Fruit fly (Drosophila melanogaster) whole organism, embryonic: ENCODE results near the gene 5-HT2B.

Experiments used
- CG12769 ChIP-seq: fragments of 200-800 bp; sonication (Bioruptor generic); optimal IDR thresholded peaks from 2 replicates; lab custom pipeline; 2019; ENCODE audit warnings: missing biosample characterization, mild to moderate bottlenecking, missing genetic modification characterization, moderate library complexity
- CG15073 ChIP-seq: fragments of 200-800 bp; sonication (Bioruptor generic); optimal IDR thresholded peaks from 2 replicates; lab custom pipeline; 2016; ENCODE audit warnings: missing biosample characterization, missing genetic modification characterization
- CG15479 ChIP-seq: fragments of 200-800 bp; sonication (Bioruptor generic); optimal IDR thresholded peaks from 3 replicates; lab custom pipeline; 2019; ENCODE audit warnings: missing biosample characterization, mild to moderate bottlenecking, missing genetic modification characterization, moderate library complexity
- CG1603 ChIP-seq: fragments of 200-800 bp; sonication (Bioruptor generic); optimal IDR thresholded peaks from 2 replicates; lab custom pipeline; 2019; ENCODE audit warnings: missing biosample characterization, mild to moderate bottlenecking, missing genetic modification characterization, moderate library complexity
- CG16813 ChIP-seq: fragments of 200-800 bp; sonication (Bioruptor generic); IDR thresholded peaks from 3 replicates; pipeline ENCODE4 v1.3.6; 2022; ENCODE audit warnings: missing biosample characterization, missing genetic modification characterization; ENCODE audit not compliant: partially characterized antibody
- CG16815 ChIP-seq: fragments of 200-800 bp; sonication (Bioruptor generic); optimal IDR thresholded peaks from 3 replicates; lab custom pipeline; 2017; ENCODE audit warnings: missing biosample characterization, mild to moderate bottlenecking, missing genetic modification characterization
- CG2116 ChIP-seq: fragments of 200-800 bp; sonication (Bioruptor generic); optimal IDR thresholded peaks from 3 replicates; lab custom pipeline; 2018; ENCODE audit warnings: missing biosample characterization, mild to moderate bottlenecking, missing genetic modification characterization
- CG2875 ChIP-seq: fragments of 200-800 bp; sonication (Bioruptor generic); optimal IDR thresholded peaks from 2 replicates; lab custom pipeline; 2017; ENCODE audit warnings: missing biosample characterization, mild to moderate bottlenecking, missing genetic modification characterization, missing genetic modification reagents
- CG31224 ChIP-seq: fragments of 200-800 bp; sonication (Bioruptor generic); IDR thresholded peaks from 2 replicates; pipeline ENCODE4 v1.3.6; 2022; ENCODE audit warnings: missing biosample characterization, missing genetic modification characterization
- CG32772 ChIP-seq: fragments of 200-800 bp; sonication (Bioruptor generic); IDR thresholded peaks from 2 replicates; pipeline ENCODE4 v1.3.6; 2022; ENCODE audit warnings: missing biosample characterization, missing genetic modification characterization
- CG3726 ChIP-seq: fragments of 200-800 bp; sonication (Bioruptor generic); IDR thresholded peaks from 3 replicates; pipeline ENCODE4, ENCODE4 v1.3.6; 2022; ENCODE audit warnings: missing biosample characterization, missing genetic modification characterization
- CG42726 ChIP-seq: fragments of 200-800 bp; sonication (Bioruptor generic); IDR thresholded peaks from 2 replicates; pipeline ENCODE4 v1.3.6; 2022; ENCODE audit warnings: missing biosample characterization, missing genetic modification characterization; ENCODE audit not compliant: partially characterized antibody
- CG4328 ChIP-seq: fragments of 200-800 bp; sonication (Bioruptor generic); optimal IDR thresholded peaks from 3 replicates; lab custom pipeline; 2017; ENCODE audit warnings: missing biosample characterization, missing genetic modification reagents, missing genetic modification characterization
- CG4404 ChIP-seq: fragments of 200-800 bp; sonication (Bioruptor generic); IDR thresholded peaks from 2 replicates; pipeline ENCODE4 v1.3.6; 2022; ENCODE audit warnings: missing biosample characterization, missing genetic modification characterization
- CG6683 ChIP-seq: fragments of 200-800 bp; sonication (Bioruptor generic); optimal IDR thresholded peaks from 2 replicates; lab custom pipeline; 2017; ENCODE audit warnings: missing biosample characterization, mild to moderate bottlenecking, missing genetic modification characterization, missing genetic modification reagents
- CG7928 ChIP-seq: fragments of 200-800 bp; sonication (Bioruptor generic); optimal IDR thresholded peaks from 2 replicates; lab custom pipeline; 2017; ENCODE audit warnings: missing biosample characterization, mild to moderate bottlenecking, missing genetic modification characterization
- CG9817 ChIP-seq: fragments of 200-800 bp; sonication (Bioruptor generic); optimal IDR thresholded peaks from 2 replicates; lab custom pipeline; 2018; ENCODE audit warnings: missing biosample characterization, mild to moderate bottlenecking, missing genetic modification characterization, moderate library complexity
- ERR ChIP-seq: fragments of 200-800 bp; sonication (Bioruptor generic); optimal IDR thresholded peaks from 2 replicates; lab custom pipeline; 2016; ENCODE audit warnings: missing biosample characterization, missing genetic modification characterization
- Ets65A ChIP-seq: fragments of 200-800 bp; sonication (Bioruptor generic); peaks from one replicate; lab custom pipeline; 2016; ENCODE audit warnings: missing biosample characterization, missing genetic modification characterization
- Fer3 ChIP-seq: fragments of 200-800 bp; sonication (Bioruptor generic); optimal IDR thresholded peaks from 2 replicates; lab custom pipeline; 2018; ENCODE audit warnings: missing biosample characterization, mild to moderate bottlenecking, missing genetic modification characterization, moderate library complexity
- GATAe ChIP-seq: fragments of 200-800 bp; sonication (Bioruptor generic); conservative IDR thresholded peaks from 2 replicates; pipeline ENCODE4 v1.3.6; 2022; ENCODE audit warnings: missing biosample characterization, missing genetic modification characterization
- Gsc ChIP-seq: fragments of 200-800 bp; sonication (Bioruptor generic); IDR thresholded peaks from 2 replicates; pipeline ENCODE4 v1.3.6; 2022; ENCODE audit warnings: missing biosample characterization, missing genetic modification characterization
- HHEX ChIP-seq: fragments of 200-800 bp; sonication (Bioruptor generic); optimal IDR thresholded peaks from 3 replicates; lab custom pipeline; 2017; ENCODE audit warnings: missing biosample characterization, mild to moderate bottlenecking, missing genetic modification characterization, missing genetic modification reagents
- Hmx ChIP-seq: fragments of 200-800 bp; sonication (Bioruptor generic); optimal IDR thresholded peaks from 2 replicates; lab custom pipeline; 2016; ENCODE audit warnings: missing biosample characterization, missing genetic modification characterization
- Hr3 ChIP-seq: fragments of 200-800 bp; sonication (Bioruptor generic); optimal IDR thresholded peaks from 3 replicates; lab custom pipeline; 2016; ENCODE audit warnings: missing biosample characterization, missing genetic modification characterization
- Hr39 ChIP-seq: fragments of >200 bp; optimal IDR thresholded peaks from 2 replicates; lab custom pipeline; 2017
- Kr ChIP-seq: fragments of 200-800 bp; sonication (Bioruptor generic); optimal IDR thresholded peaks from 2 replicates; lab custom pipeline; 2017; ENCODE audit warnings: missing biosample characterization, mild to moderate bottlenecking, missing genetic modification characterization
- Poxn ChIP-seq: fragments of 200-800 bp; sonication (Bioruptor generic); IDR thresholded peaks from 2 replicates; pipeline ENCODE4 v1.3.6; 2022; ENCODE audit warnings: missing biosample characterization, missing genetic modification characterization
- Side ChIP-seq: fragments of 200-800 bp; sonication (Bioruptor generic); optimal IDR thresholded peaks from 2 replicates; lab custom pipeline; 2016; ENCODE audit warnings: missing biosample characterization, missing genetic modification characterization
- Sox100B ChIP-seq: fragments of 200-800 bp; sonication (Bioruptor generic); optimal IDR thresholded peaks from 3 replicates; lab custom pipeline; 2018; ENCODE audit warnings: missing biosample characterization, mild to moderate bottlenecking, missing genetic modification characterization
- TFAM ChIP-seq: fragments of 200-800 bp; sonication (Bioruptor generic); optimal IDR thresholded peaks from 2 replicates; lab custom pipeline; 2017; ENCODE audit warnings: missing biosample characterization, missing genetic modification characterization, inconsistent platforms
- ab ChIP-seq: fragments of 200-800 bp; sonication (Bioruptor generic); optimal IDR thresholded peaks from 2 replicates; lab custom pipeline; 2016; ENCODE audit warnings: missing biosample characterization, missing genetic modification characterization
- abd-A ChIP-seq: fragments of 200-800 bp; sonication (Bioruptor generic); optimal IDR thresholded peaks from 3 replicates; lab custom pipeline; 2019; ENCODE audit warnings: missing biosample characterization, mild to moderate bottlenecking, missing genetic modification characterization, moderate library complexity
- az2 ChIP-seq: fragments of 200-800 bp; sonication (Bioruptor generic); optimal IDR thresholded peaks from 3 replicates; lab custom pipeline; 2016; ENCODE audit warnings: missing biosample characterization, missing genetic modification characterization
- chif ChIP-seq, 2 experiments: fragments of 200-800 bp; sonication (Bioruptor generic); optimal IDR thresholded peaks; 3 replicates each; lab custom pipeline; 2016; ENCODE audit warnings: missing biosample characterization in 2 of 2, missing genetic modification characterization in 2 of 2
- chn ChIP-seq: fragments of 200-800 bp; sonication (Bioruptor generic); optimal IDR thresholded peaks from 2 replicates; lab custom pipeline; 2016; ENCODE audit warnings: missing biosample characterization, missing genetic modification characterization
- cwo ChIP-seq: fragments of 200-800 bp; sonication (Bioruptor generic); optimal IDR thresholded peaks from 3 replicates; lab custom pipeline; 2017; ENCODE audit warnings: missing biosample characterization, missing genetic modification characterization, mild to moderate bottlenecking, moderate library complexity, missing genetic modification reagents
- dpn ChIP-seq, 2 experiments: fragments of 200-800 bp; sonication (Bioruptor generic); optimal IDR thresholded peaks; 3 replicates each; lab custom pipeline; 2016; ENCODE audit warnings: missing biosample characterization in 2 of 2, missing genetic modification characterization in 2 of 2
- en ChIP-seq: fragments of 200-800 bp; sonication (Bioruptor generic); optimal IDR thresholded peaks from 2 replicates; lab custom pipeline; 2016; ENCODE audit warnings: missing biosample characterization, missing genetic modification characterization
- ftz-f1 ChIP-seq: fragments of 200-800 bp; sonication (Bioruptor generic); optimal IDR thresholded peaks from 2 replicates; lab custom pipeline; 2016; ENCODE audit warnings: missing biosample characterization, missing genetic modification characterization
- gce ChIP-seq: fragments of 200-800 bp; sonication (Bioruptor generic); IDR thresholded peaks from 3 replicates; pipeline ENCODE4 v1.3.6; 2022; ENCODE audit warnings: missing biosample characterization, missing genetic modification characterization
- kni ChIP-seq: fragments of 200-800 bp; sonication (Bioruptor generic); optimal IDR thresholded peaks from 3 replicates; lab custom pipeline; 2017; ENCODE audit warnings: mild to moderate bottlenecking, missing biosample characterization, missing genetic modification reagents, missing genetic modification characterization
- lmd ChIP-seq: fragments of 200-800 bp; sonication (Bioruptor generic); IDR thresholded peaks from 2 replicates; pipeline ENCODE4 v1.3.6; 2022; ENCODE audit warnings: missing biosample characterization, missing genetic modification characterization
- luna ChIP-seq: fragments of 200-800 bp; sonication (Bioruptor generic); optimal IDR thresholded peaks from 2 replicates; lab custom pipeline; 2016; ENCODE audit warnings: missing biosample characterization, missing genetic modification characterization
- maf-S ChIP-seq: fragments of 200-800 bp; sonication (Bioruptor generic); optimal IDR thresholded peaks from 2 replicates; lab custom pipeline; 2016; ENCODE audit warnings: missing biosample characterization, missing genetic modification characterization
- nerfin-1 ChIP-seq: fragments of 200-800 bp; sonication (Bioruptor generic); optimal IDR thresholded peaks from 3 replicates; lab custom pipeline; 2019; ENCODE audit warnings: missing biosample characterization, mild to moderate bottlenecking, missing genetic modification characterization, moderate library complexity
- pb ChIP-seq: fragments of 200-800 bp; sonication (Bioruptor generic); optimal IDR thresholded peaks from 3 replicates; lab custom pipeline; 2016; ENCODE audit warnings: missing biosample characterization, missing genetic modification characterization
- pzg ChIP-seq: fragments of 200-800 bp; sonication (Bioruptor generic); optimal IDR thresholded peaks from 3 replicates; lab custom pipeline; 2018; ENCODE audit warnings: missing biosample characterization, mild to moderate bottlenecking, missing genetic modification characterization, moderate library complexity
- sens ChIP-seq: fragments of 200-800 bp; sonication (Bioruptor generic); peaks from one replicate; lab custom pipeline; 2016; ENCODE audit warnings: missing biosample characterization, missing genetic modification characterization
- sisA ChIP-seq: fragments of 200-800 bp; sonication (Bioruptor generic); IDR thresholded peaks from 2 replicates; pipeline ENCODE4 v1.3.6; 2022; ENCODE audit warnings: missing biosample characterization, missing genetic modification characterization
- slp2 ChIP-seq: fragments of 200-800 bp; sonication (Bioruptor generic); optimal IDR thresholded peaks from 2 replicates; lab custom pipeline; 2016; ENCODE audit warnings: missing biosample characterization, missing genetic modification characterization
- unpg ChIP-seq: fragments of 200-800 bp; sonication (Bioruptor generic); optimal IDR thresholded peaks from 3 replicates; lab custom pipeline; 2018; ENCODE audit warnings: missing biosample characterization, mild to moderate bottlenecking, missing genetic modification characterization, moderate library complexity

The 5-HT2B gene

DNA sequence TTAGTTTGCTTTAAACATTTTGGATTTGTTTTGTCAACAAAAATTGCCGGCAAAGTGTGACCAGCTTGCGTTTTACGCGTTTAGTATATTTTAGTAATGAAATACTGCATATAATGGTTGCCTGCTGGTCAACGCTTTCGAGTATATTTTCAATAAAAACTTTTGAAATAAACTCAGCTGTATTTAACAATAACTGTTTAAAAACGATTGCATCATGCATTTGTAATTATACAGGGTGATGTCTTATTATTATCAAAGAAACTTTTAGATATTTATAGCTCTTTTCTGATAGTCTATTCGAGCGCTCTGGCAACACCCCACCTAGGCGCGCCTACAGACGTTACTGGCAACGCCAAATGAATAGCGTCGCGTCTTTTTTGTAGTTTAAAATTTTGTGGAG is 14.2 kb upstream of the 5-HT2B start, which contains the start of gene Cenp-C (continued):
- TF ChIP-seq CG12769 (tag; lab: Kevin White, UChicago) = no peak
- peak; percentile 24 for TF ChIP-seq chn (GFP tag; lab: Kevin White, UChicago)
- TF ChIP-seq CG15479 (GFP tag; lab: Kevin White, UChicago) = no peak
- TF ChIP-seq CG6683 (GFP tag; lab: Kevin White, UChicago) = no peak
- TF ChIP-seq ab (GFP tag; lab: Kevin White, UChicago) = no peak
- TF ChIP-seq CG16815 = no peak
- TF ChIP-seq CG7928 (GFP tag; lab: Kevin White, UChicago) = no peak
- TF ChIP-seq Kr (GFP tag; lab: Kevin White, UChicago) = no peak
- no peak for TF ChIP-seq Fer3 (tag; lab: Kevin White, UChicago)
- TF ChIP-seq TFAM (GFP tag; lab: Kevin White, UChicago) = no peak
- no peak for TF ChIP-seq ftz-f1
- TF ChIP-seq CG9817 (tag; lab: Kevin White, UChicago) = peak; percentile 21
- peak; percentile 33 for TF ChIP-seq CG1603
- no peak for TF ChIP-seq maf-S (GFP tag; lab: Kevin White, UChicago)
- peak in 1 of 2 experiments; percentile 23 for TF ChIP-seq chif (GFP tag; optimal IDR thresholded peaks at IDR 0.05; lab: Kevin White, UChicago)
- TF ChIP-seq dpn (GFP tag; optimal IDR thresholded peaks at IDR 0.05; lab: Kevin White, UChicago) = peak; percentile 14 to 30
- TF ChIP-seq GATAe (GFP tag; lab: Robert Waterston, UW) = no peak
- no peak for TF ChIP-seq CG31224 (GFP tag; lab: Robert Waterston, UW)
- no peak for TF ChIP-seq CG3726
- no peak for TF ChIP-seq abd-A
- peak; percentile 66 for TF ChIP-seq pzg
- TF ChIP-seq sisA (GFP tag; lab: Robert Waterston, UW) = no peak
- TF ChIP-seq CG2116 (GFP tag; lab: Kevin White, UChicago) = peak; percentile 41
- no peak for TF ChIP-seq CG32772
- TF ChIP-seq lmd = no peak
- TF ChIP-seq Side (GFP tag; lab: Kevin White, UChicago) = peak; percentile 32
- TF ChIP-seq gce (GFP tag; lab: Robert Waterston, UW) = no peak
- TF ChIP-seq az2 (GFP tag; lab: Kevin White, UChicago) = no peak
- TF ChIP-seq CG15073 (GFP tag; lab: Kevin White, UChicago) = no peak
- no peak for TF ChIP-seq Poxn (GFP tag; lab: Robert Waterston, UW)
- no peak for TF ChIP-seq HHEX (GFP tag; lab: Kevin White, UChicago)
- no peak for TF ChIP-seq CG16813 (GFP tag; lab: Robert Waterston, UW)
- TF ChIP-seq Hr3 = peak; percentile 17
- no peak for TF ChIP-seq luna (GFP tag; lab: Kevin White, UChicago)

DNA sequence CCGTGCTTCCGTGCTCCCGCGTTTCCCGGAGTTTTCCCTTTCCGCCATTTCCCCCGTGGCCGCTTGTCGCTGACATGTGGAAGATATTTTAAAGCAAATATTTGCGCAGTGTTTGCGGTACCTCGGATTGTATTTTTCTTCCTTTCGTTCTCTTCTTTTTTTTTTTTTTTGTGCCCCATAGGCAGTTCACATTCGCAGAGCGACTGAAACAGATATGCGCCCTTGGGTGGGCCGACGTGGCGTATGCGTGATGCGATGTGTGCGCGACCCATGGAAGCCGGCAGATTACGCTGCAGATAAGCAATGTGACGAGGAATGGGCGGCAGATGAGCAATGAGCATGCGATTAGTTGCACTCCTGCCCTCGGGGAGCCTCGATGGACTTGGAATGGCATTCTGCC is 9.9 kb downstream of the 5-HT2B start:
- TF ChIP-seq pb = no peak
- TF ChIP-seq Gsc (GFP tag; lab: Robert Waterston, UW) = no peak
- TF ChIP-seq Ets65A (GFP tag; lab: Kevin White, UChicago) = peak; percentile 46
- TF ChIP-seq Hr39 (lab: Kevin White, UChicago) = peak; percentile 51

DNA sequence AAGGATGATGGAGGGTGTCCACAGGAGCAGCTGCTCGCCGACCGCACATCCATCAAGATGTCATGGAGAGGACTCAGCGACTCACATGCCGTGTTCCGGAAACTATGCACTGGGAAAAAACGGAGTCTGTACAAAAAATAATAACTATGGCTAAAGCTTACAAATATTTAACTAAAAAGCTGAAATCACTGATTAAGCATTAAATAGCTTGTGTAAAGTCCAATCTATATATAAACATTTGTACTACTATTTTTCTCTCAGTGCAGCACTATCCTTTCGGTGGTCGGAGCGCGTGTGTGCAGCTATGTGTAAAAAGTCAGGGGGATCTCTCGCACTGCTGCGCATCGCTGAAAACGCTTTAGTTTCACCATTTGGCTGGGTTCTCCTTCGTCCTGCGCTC is 18.2 kb downstream of the 5-HT2B start:
- TF ChIP-seq CG4328 (GFP tag; lab: Kevin White, UChicago) = no peak
- 0 out of 2 replicates have a peak, but pooled peaks have one; percentile 11 for TF ChIP-seq CG4404 (GFP tag; lab: Robert Waterston, UW)
- TF ChIP-seq sens (GFP tag; lab: Kevin White, UChicago) = peak; percentile 32
- no peak for TF ChIP-seq Hmx (GFP tag; lab: Kevin White, UChicago)
- no peak for TF ChIP-seq cwo (GFP tag; lab: Kevin White, UChicago)
- TF ChIP-seq slp2 (GFP tag; lab: Kevin White, UChicago) = no peak
- peak; percentile 7; the same call in 1 of the 2 replicates for TF ChIP-seq sisA (GFP tag; lab: Robert Waterston, UW)
- no peak for TF ChIP-seq Sox100B
- TF ChIP-seq CG42726 = no peak
- no peak for TF ChIP-seq nerfin-1 (tag; lab: Kevin White, UChicago)
- no peak for TF ChIP-seq kni (GFP tag; lab: Kevin White, UChicago)
- TF ChIP-seq unpg (GFP tag; lab: Kevin White, UChicago) = no peak
- no peak for TF ChIP-seq CG2875 (GFP tag; lab: Kevin White, UChicago)
- TF ChIP-seq ERR (GFP tag; lab: Kevin White, UChicago) = no peak
- TF ChIP-seq en (GFP tag; lab: Kevin White, UChicago) = no peak
